Fruit fly (Drosophila melanogaster): Measurements from ENCODE around the gene tos.

The tos gene

dm6 chr2L:18708239-18708891 lies 26.5 kb upstream of the tos start, which contains the start of the genes Faf2 and Grip71 (continued):
- peak; percentile 88 for TF ChIP-seq tin (GFP tag; optimal IDR thresholded peaks at IDR 0.05)
- TF ChIP-seq CG3407 (GFP tag; optimal IDR thresholded peaks at IDR 0.05): peak; percentile 80
- TF ChIP-seq pnt (GFP tag; optimal IDR thresholded peaks at IDR 0.05): peak; percentile 90
- peak; percentile 58 for TF ChIP-seq CG1529 (GFP tag; optimal IDR thresholded peaks at IDR 0.05)
- peak; percentile 15 for TF ChIP-seq BtbVII (GFP tag; optimal IDR thresholded peaks at IDR 0.05)
- peak; percentile 83 for TF ChIP-seq pzg (GFP tag; optimal IDR thresholded peaks at IDR 0.05)
- peak; percentile 83 for TF ChIP-seq CG10147 (GFP tag; optimal IDR thresholded peaks at IDR 0.05)
- TF ChIP-seq bigmax (GFP tag; optimal IDR thresholded peaks at IDR 0.05): peak; percentile 26
- TF ChIP-seq slp2 (GFP tag; optimal IDR thresholded peaks at IDR 0.05): peak; percentile 81
- TF ChIP-seq NfI (GFP tag; optimal IDR thresholded peaks at IDR 0.05): peak; percentile 92
- peak; percentile 85 for TF ChIP-seq trh (GFP tag; optimal IDR thresholded peaks at IDR 0.05)
- TF ChIP-seq maf-S (GFP tag; optimal IDR thresholded peaks at IDR 0.05): peak; percentile 81
- TF ChIP-seq CG2875 (GFP tag; optimal IDR thresholded peaks at IDR 0.05): peak; percentile 74
- TF ChIP-seq CG15479 (GFP tag; optimal IDR thresholded peaks at IDR 0.05): no peak
- TF ChIP-seq CG7987 (GFP tag; optimal IDR thresholded peaks at IDR 0.05): peak; percentile 73
- TF ChIP-seq Doc3 (GFP tag; IDR thresholded peaks at IDR 0.05; ENCODE audit: partially characterized antibody): no peak
- no peak for TF ChIP-seq prd (optimal IDR thresholded peaks at IDR 0.05)
- peak; percentile 98 for TF ChIP-seq prd (GFP tag; IDR thresholded peaks at IDR 0.05)
- TF ChIP-seq BEAF-32 (GFP tag; optimal IDR thresholded peaks at IDR 0.05): peak; percentile 79
- peak; percentile 13 for TF ChIP-seq kah (GFP tag; optimal IDR thresholded peaks at IDR 0.05)
- TF ChIP-seq CG1603 (tag; optimal IDR thresholded peaks at IDR 0.05): peak; percentile 88
- peak; percentile 76 for TF ChIP-seq Camta (GFP tag; optimal IDR thresholded peaks at IDR 0.05)
- TF ChIP-seq tx (GFP tag; optimal IDR thresholded peaks at IDR 0.05): peak; percentile 79
- TF ChIP-seq CG6765 (GFP tag; optimal IDR thresholded peaks at IDR 0.05): peak; percentile 38
- peak; percentile 91 for TF ChIP-seq H2.0 (GFP tag; IDR thresholded peaks at IDR 0.05)
- peak; percentile 88 for TF ChIP-seq CG9727 (GFP tag; optimal IDR thresholded peaks at IDR 0.05)
- TF ChIP-seq ci (GFP tag; IDR thresholded peaks at IDR 0.05): peak; percentile 96
- no peak for TF ChIP-seq Hr39 (optimal IDR thresholded peaks at IDR 0.05)
- peak; percentile 85 for TF ChIP-seq CG17186 (GFP tag; optimal IDR thresholded peaks at IDR 0.05)
- TF ChIP-seq Optix (GFP tag; IDR thresholded peaks at IDR 0.05): peak; percentile 93
- peak; percentile 83 for TF ChIP-seq CG9609 (GFP tag; optimal IDR thresholded peaks at IDR 0.05)
- TF ChIP-seq Nf-YC (tag; optimal IDR thresholded peaks at IDR 0.05): peak; percentile 81
- peak; percentile 40 for TF ChIP-seq disco-r (GFP tag; optimal IDR thresholded peaks at IDR 0.05)
- no peak for TF ChIP-seq CG10565 (GFP tag; optimal IDR thresholded peaks at IDR 0.05)
- peak; percentile 22 for TF ChIP-seq HmgD (GFP tag; optimal IDR thresholded peaks at IDR 0.05)
- TF ChIP-seq CG2120 (GFP tag; optimal IDR thresholded peaks at IDR 0.05): peak; percentile 94
- peak; percentile 95 for TF ChIP-seq ind (GFP tag; optimal IDR thresholded peaks at IDR 0.05)
- TF ChIP-seq Bdp1 (GFP tag; optimal IDR thresholded peaks at IDR 0.05): peak; percentile 81
- TF ChIP-seq CG15011 (GFP tag; optimal IDR thresholded peaks at IDR 0.05): peak; percentile 56
- TF ChIP-seq gfzf (GFP tag; optimal IDR thresholded peaks at IDR 0.05): peak; percentile 86
- peak; percentile 83; the same call in 1 of the 2 replicates for TF ChIP-seq CG16779 (GFP tag; IDR thresholded peaks at IDR 0.05)
- TF ChIP-seq CG12391 (tag; optimal IDR thresholded peaks at IDR 0.05): peak; percentile 94
- no peak; the same call in 1 of the 2 replicates for TF ChIP-seq inv (GFP tag; IDR thresholded peaks at IDR 0.05; ENCODE audit: partially characterized antibody)
- peak; percentile 53 for TF ChIP-seq dm (GFP tag; optimal IDR thresholded peaks at IDR 0.05)
- peak; percentile 80 for TF ChIP-seq Atf-2 (GFP tag; optimal IDR thresholded peaks at IDR 0.05)
- peak; percentile 96 for TF ChIP-seq CG6272 (GFP tag; IDR thresholded peaks at IDR 0.05)
- TF ChIP-seq shn (GFP tag; optimal IDR thresholded peaks at IDR 0.05): peak; percentile 78
- peak; percentile 87 for TF ChIP-seq CG17612 (GFP tag; IDR thresholded peaks at IDR 0.05)
- TF ChIP-seq hbn (GFP tag; IDR thresholded peaks at IDR 0.05; ENCODE audit: partially characterized antibody): peak; percentile 32; the same call in 1 of the 2 replicates
- peak; percentile 94 for TF ChIP-seq CG17829 (tag; optimal IDR thresholded peaks at IDR 0.05)

All from whole organism, embryonic.